Fruit fly (Drosophila melanogaster): ENCODE results near the gene Hydr2.

Gene Hydr2

dm6 chr2L:3172745-3173271, 9.4 kb downstream of the Hydr2 start:
- peak; percentile 44 for TF ChIP-seq CG17801 (GFP tag; optimal IDR thresholded peaks at IDR 0.05; ENCODE audit: partially characterized antibody)

dm6 chr2L:3173740-3174139, 10.3 kb downstream of the Hydr2 start, which contains the start of the genes CG31698 and CG15404:
CG31698 (minus strand) TSS chr2L:3173840.
CG15404 (plus strand) TSS chr2L:3173972.
- TF ChIP-seq CG17801 (GFP tag; optimal IDR thresholded peaks at IDR 0.05; ENCODE audit: partially characterized antibody), result no peak

- no peak for TF ChIP-seq CG17801 (GFP tag; optimal IDR thresholded peaks at IDR 0.05; ENCODE audit: partially characterized antibody)
These were observed 16.2 kb downstream of the Hydr2 start for dm6 chr2L:3179654-3180053.

dm6 chr2L:3183205-3183604, 19.8 kb downstream of the Hydr2 start:
- TF ChIP-seq CG17801 (GFP tag; optimal IDR thresholded peaks at IDR 0.05; ENCODE audit: partially characterized antibody), result no peak

- TF ChIP-seq CG17801 (GFP tag; optimal IDR thresholded peaks at IDR 0.05; ENCODE audit: partially characterized antibody), result no peak
These were observed 25.4 kb downstream of the Hydr2 start for dm6 chr2L:3188875-3189274.

dm6 chr2L:3199556-3199955, 36.1 kb downstream of the Hydr2 start:
- no peak for TF ChIP-seq CG17801 (GFP tag; optimal IDR thresholded peaks at IDR 0.05; ENCODE audit: partially characterized antibody)

dm6 chr2L:3200396-3200795, 37.0 kb downstream of the Hydr2 start, which contains the start of gene CG34393:
CG34393 (minus strand) TSS chr2L:3200496.
- TF ChIP-seq CG17801 (GFP tag; optimal IDR thresholded peaks at IDR 0.05; ENCODE audit: partially characterized antibody), result no peak
